Fruit fly (Drosophila melanogaster) whole organism, embryonic: ENCODE measurements around the gene Rpp30.

Source experiments
- Atf3 ChIP-seq: fragments of 200-800 bp; sonication (Bioruptor generic); optimal IDR thresholded peaks from 3 replicates; lab custom pipeline; 2016; ENCODE audit warnings: missing biosample characterization, missing genetic modification characterization
- C15 ChIP-seq: fragments of 200-800 bp; sonication (Bioruptor generic); IDR thresholded peaks from 3 replicates; pipeline ENCODE4 v1.3.6; 2022; ENCODE audit warnings: missing biosample characterization, missing genetic modification characterization
- CG11085 ChIP-seq: fragments of 200-800 bp; sonication (Bioruptor generic); IDR thresholded peaks from 2 replicates; pipeline ENCODE4 v1.3.6; 2022; ENCODE audit warnings: missing biosample characterization, missing genetic modification characterization
- CG12744 ChIP-seq: fragments of 200-800 bp; sonication (Bioruptor generic); optimal IDR thresholded peaks from 2 replicates; lab custom pipeline; 2016; ENCODE audit warnings: missing biosample characterization, missing genetic modification characterization
- CG15269 ChIP-seq: fragments of 200-800 bp; sonication (Bioruptor generic); optimal IDR thresholded peaks from 2 replicates; lab custom pipeline; 2018; ENCODE audit warnings: missing biosample characterization, mild to moderate bottlenecking, missing genetic modification characterization, moderate library complexity
- CG15696 ChIP-seq: fragments of 200-800 bp; sonication (Bioruptor generic); optimal IDR thresholded peaks from 2 replicates; lab custom pipeline; 2019; ENCODE audit warnings: missing biosample characterization, mild to moderate bottlenecking, missing genetic modification characterization, moderate library complexity
- CG17186 ChIP-seq: fragments of 200-800 bp; sonication (Bioruptor generic); optimal IDR thresholded peaks from 3 replicates; lab custom pipeline; 2017; ENCODE audit warnings: missing biosample characterization, missing genetic modification reagents, missing genetic modification characterization
- CG18599 ChIP-seq: fragments of 200-800 bp; sonication (Bioruptor generic); optimal IDR thresholded peaks from 3 replicates; lab custom pipeline; 2017; ENCODE audit warnings: missing biosample characterization, missing genetic modification characterization, mild to moderate bottlenecking, moderate library complexity, missing genetic modification reagents
- CG3065 ChIP-seq: fragments of 200-800 bp; sonication (Bioruptor generic); optimal IDR thresholded peaks from 2 replicates; lab custom pipeline; 2016; ENCODE audit warnings: missing biosample characterization, missing genetic modification characterization
- CG32772 ChIP-seq: fragments of 200-800 bp; sonication (Bioruptor generic); IDR thresholded peaks from 2 replicates; pipeline ENCODE4 v1.3.6; 2022; ENCODE audit warnings: missing biosample characterization, missing genetic modification characterization
- CG4328 ChIP-seq: fragments of 200-800 bp; sonication (Bioruptor generic); optimal IDR thresholded peaks from 3 replicates; lab custom pipeline; 2017; ENCODE audit warnings: missing biosample characterization, missing genetic modification reagents, missing genetic modification characterization
- CG4820 ChIP-seq: fragments of 200-800 bp; sonication (Bioruptor generic); optimal IDR thresholded peaks from 3 replicates; lab custom pipeline; 2016; ENCODE audit warnings: missing biosample characterization, missing genetic modification characterization
- CG8924 ChIP-seq: fragments of 200-800 bp; optimal IDR thresholded peaks from 3 replicates; lab custom pipeline; 2019; ENCODE audit warnings: missing biosample characterization, mild to moderate bottlenecking, missing genetic modification characterization, moderate library complexity
- CG9876 ChIP-seq: fragments of 200-800 bp; sonication (Bioruptor generic); optimal IDR thresholded peaks from 2 replicates; lab custom pipeline; 2016; ENCODE audit warnings: missing biosample characterization, missing genetic modification characterization
- Drgx ChIP-seq: fragments of 200-800 bp; sonication (Bioruptor generic); IDR thresholded peaks from 2 replicates; pipeline ENCODE4 v1.3.6; 2022; ENCODE audit warnings: missing biosample characterization, missing genetic modification characterization
- Fer2 ChIP-seq: fragments of 200-800 bp; sonication (Bioruptor generic); optimal IDR thresholded peaks from 2 replicates; lab custom pipeline; 2018; ENCODE audit warnings: missing biosample characterization, mild to moderate bottlenecking, missing genetic modification characterization, moderate library complexity
- Gug ChIP-seq: fragments of 200-800 bp; sonication (Bioruptor generic); IDR thresholded peaks from 4 replicates; pipeline ENCODE4 v1.3.6; 2022; ENCODE audit warnings: missing biosample characterization, missing genetic modification characterization
- H15 ChIP-seq: fragments of 200-800 bp; sonication (Bioruptor generic); IDR thresholded peaks from 3 replicates; pipeline ENCODE4 v1.3.6; 2022; ENCODE audit warnings: missing biosample characterization, missing genetic modification characterization
- Lim3 ChIP-seq: fragments of 200-800 bp; sonication (Bioruptor generic); IDR thresholded peaks from 2 replicates; pipeline ENCODE4 v1.3.6; 2022; ENCODE audit warnings: missing biosample characterization, missing genetic modification characterization
- NC2β ChIP-seq: fragments of 200-800 bp; sonication (Bioruptor generic); optimal IDR thresholded peaks from 2 replicates; lab custom pipeline; 2016; ENCODE audit warnings: missing biosample characterization, missing genetic modification characterization
- Nf-YC ChIP-seq: fragments of 200-800 bp; optimal IDR thresholded peaks from 3 replicates; lab custom pipeline; 2019; ENCODE audit warnings: missing biosample characterization, mild to moderate bottlenecking, missing genetic modification characterization, moderate library complexity
- Rx ChIP-seq: fragments of 200-800 bp; sonication (Bioruptor generic); IDR thresholded peaks from 2 replicates; pipeline ENCODE4 v1.3.6; 2022; ENCODE audit warnings: missing biosample characterization, missing genetic modification characterization
- Side ChIP-seq: fragments of 200-800 bp; sonication (Bioruptor generic); optimal IDR thresholded peaks from 2 replicates; lab custom pipeline; 2016; ENCODE audit warnings: missing biosample characterization, missing genetic modification characterization
- Sin3A ChIP-seq: fragments of >200 bp; optimal IDR thresholded peaks from 2 replicates; lab custom pipeline; 2018
- Tbp ChIP-seq: fragments of >200 bp; optimal IDR thresholded peaks from 2 replicates; lab custom pipeline; 2018; ENCODE audit warnings: missing biosample characterization, missing genetic modification characterization
- ac ChIP-seq: fragments of 200-800 bp; sonication (Bioruptor generic); optimal IDR thresholded peaks from 3 replicates; lab custom pipeline; 2017; ENCODE audit warnings: missing biosample characterization, mild to moderate bottlenecking, missing genetic modification characterization
- ato ChIP-seq: fragments of 200-800 bp; sonication (Bioruptor generic); IDR thresholded peaks from 2 replicates; pipeline ENCODE4 v1.3.6; 2022; ENCODE audit warnings: missing biosample characterization, missing genetic modification characterization; ENCODE audit not compliant: partially characterized antibody
- br ChIP-seq: fragments of >200 bp; optimal IDR thresholded peaks from 2 replicates; lab custom pipeline; 2017
- cad ChIP-seq: fragments of >200 bp; optimal IDR thresholded peaks from 2 replicates; lab custom pipeline; 2017; ENCODE audit warnings: missing biosample characterization, missing genetic modification characterization
- dimm ChIP-seq: fragments of 200-800 bp; sonication (Bioruptor generic); IDR thresholded peaks from 2 replicates; pipeline ENCODE4 v1.3.6; 2022; ENCODE audit warnings: missing biosample characterization, missing genetic modification characterization
- dm ChIP-seq: fragments of 200-800 bp; sonication (Bioruptor generic); optimal IDR thresholded peaks from 3 replicates; lab custom pipeline; 2016; ENCODE audit warnings: missing biosample characterization, missing genetic modification characterization
- emc ChIP-seq: fragments of 200-800 bp; sonication (Bioruptor generic); optimal IDR thresholded peaks from 2 replicates; lab custom pipeline; 2016; ENCODE audit warnings: missing biosample characterization, missing genetic modification characterization
- gro ChIP-seq: fragments of 200-800 bp; sonication (Bioruptor generic); optimal IDR thresholded peaks from 2 replicates; lab custom pipeline; 2016; ENCODE audit warnings: missing biosample characterization, missing genetic modification characterization
- insv ChIP-seq, 2 experiments: fragments of 200-800 bp; sonication (Bioruptor generic); optimal IDR thresholded peaks; 3 replicates each; lab custom pipeline; 2016 to 2018; ENCODE audit warnings: missing biosample characterization in 2 of 2, missing genetic modification characterization in 2 of 2
- lilli ChIP-seq: fragments of 200-800 bp; sonication (Bioruptor generic); optimal IDR thresholded peaks from 3 replicates; lab custom pipeline; 2016; ENCODE audit warnings: missing biosample characterization, missing genetic modification characterization
- lola ChIP-seq, 3 experiments: fragments of >200 bp in 2 of 3; fragments of 200-800 bp in 1 of 3; sonication (Bioruptor generic) in 1 of 3; optimal IDR thresholded peaks; 2 replicates each; lab custom pipeline; 2017 to 2019; ENCODE audit warnings: missing biosample characterization in 3 of 3, missing genetic modification characterization in 3 of 3, mild to moderate bottlenecking in 1 of 3, moderate library complexity in 1 of 3
- mirr ChIP-seq: fragments of 200-800 bp; sonication (Bioruptor generic); optimal IDR thresholded peaks from 3 replicates; lab custom pipeline; 2018; ENCODE audit warnings: missing biosample characterization, mild to moderate bottlenecking, missing genetic modification characterization
- nau ChIP-seq: fragments of 200-800 bp; sonication (Bioruptor generic); optimal IDR thresholded peaks from 3 replicates; lab custom pipeline; 2017; ENCODE audit warnings: missing biosample characterization, mild to moderate bottlenecking, missing genetic modification characterization, missing genetic modification reagents
- nerfin-1 ChIP-seq: fragments of 200-800 bp; sonication (Bioruptor generic); optimal IDR thresholded peaks from 3 replicates; lab custom pipeline; 2019; ENCODE audit warnings: missing biosample characterization, mild to moderate bottlenecking, missing genetic modification characterization, moderate library complexity
- nom ChIP-seq: fragments of 200-800 bp; sonication (Bioruptor generic); optimal IDR thresholded peaks from 2 replicates; lab custom pipeline; 2017; ENCODE audit warnings: missing biosample characterization, missing genetic modification characterization, mild to moderate bottlenecking, moderate library complexity, missing genetic modification reagents
- p53 ChIP-seq: fragments of 200-800 bp; sonication (Bioruptor generic); optimal IDR thresholded peaks from 2 replicates; lab custom pipeline; 2016; ENCODE audit warnings: missing biosample characterization, missing genetic modification characterization
- pzg ChIP-seq: fragments of 200-800 bp; sonication (Bioruptor generic); optimal IDR thresholded peaks from 3 replicates; lab custom pipeline; 2018; ENCODE audit warnings: missing biosample characterization, mild to moderate bottlenecking, missing genetic modification characterization, moderate library complexity
- ro ChIP-seq: fragments of 200-800 bp; sonication (Bioruptor generic); IDR thresholded peaks from 2 replicates; pipeline ENCODE4 v1.3.6; 2022; ENCODE audit warnings: missing biosample characterization, missing genetic modification characterization
- sima ChIP-seq: fragments of 200-800 bp; sonication (Bioruptor generic); optimal IDR thresholded peaks from 2 replicates; lab custom pipeline; 2016; ENCODE audit warnings: missing biosample characterization, missing genetic modification characterization
- slou ChIP-seq: fragments of 200-800 bp; sonication (Bioruptor generic); optimal IDR thresholded peaks from 3 replicates; lab custom pipeline; 2016; ENCODE audit warnings: missing biosample characterization, missing genetic modification characterization
- slp2 ChIP-seq: fragments of 200-800 bp; sonication (Bioruptor generic); optimal IDR thresholded peaks from 2 replicates; lab custom pipeline; 2016; ENCODE audit warnings: missing biosample characterization, missing genetic modification characterization
- sr ChIP-seq: fragments of 200-800 bp; sonication (Bioruptor generic); IDR thresholded peaks from 3 replicates; pipeline ENCODE4 v1.3.6; 2022; ENCODE audit warnings: missing biosample characterization, missing genetic modification characterization
- stwl ChIP-seq: fragments of 200-800 bp; sonication (Bioruptor generic); optimal IDR thresholded peaks from 3 replicates; lab custom pipeline; 2018; ENCODE audit warnings: missing biosample characterization, mild to moderate bottlenecking, missing genetic modification characterization, moderate library complexity
- sug ChIP-seq: fragments of 200-800 bp; optimal IDR thresholded peaks from 2 replicates; lab custom pipeline; 2019; ENCODE audit warnings: missing biosample characterization, mild to moderate bottlenecking, missing genetic modification characterization, moderate library complexity
- yki ChIP-seq: fragments of >200 bp; optimal IDR thresholded peaks from 3 replicates; lab custom pipeline; 2018
- z ChIP-seq: fragments of 200-800 bp; sonication (Bioruptor generic); IDR thresholded peaks from 3 replicates; pipeline ENCODE4 v1.3.6; 2022; ENCODE audit warnings: missing biosample characterization, missing genetic modification characterization

Rpp30 gene

DNA sequence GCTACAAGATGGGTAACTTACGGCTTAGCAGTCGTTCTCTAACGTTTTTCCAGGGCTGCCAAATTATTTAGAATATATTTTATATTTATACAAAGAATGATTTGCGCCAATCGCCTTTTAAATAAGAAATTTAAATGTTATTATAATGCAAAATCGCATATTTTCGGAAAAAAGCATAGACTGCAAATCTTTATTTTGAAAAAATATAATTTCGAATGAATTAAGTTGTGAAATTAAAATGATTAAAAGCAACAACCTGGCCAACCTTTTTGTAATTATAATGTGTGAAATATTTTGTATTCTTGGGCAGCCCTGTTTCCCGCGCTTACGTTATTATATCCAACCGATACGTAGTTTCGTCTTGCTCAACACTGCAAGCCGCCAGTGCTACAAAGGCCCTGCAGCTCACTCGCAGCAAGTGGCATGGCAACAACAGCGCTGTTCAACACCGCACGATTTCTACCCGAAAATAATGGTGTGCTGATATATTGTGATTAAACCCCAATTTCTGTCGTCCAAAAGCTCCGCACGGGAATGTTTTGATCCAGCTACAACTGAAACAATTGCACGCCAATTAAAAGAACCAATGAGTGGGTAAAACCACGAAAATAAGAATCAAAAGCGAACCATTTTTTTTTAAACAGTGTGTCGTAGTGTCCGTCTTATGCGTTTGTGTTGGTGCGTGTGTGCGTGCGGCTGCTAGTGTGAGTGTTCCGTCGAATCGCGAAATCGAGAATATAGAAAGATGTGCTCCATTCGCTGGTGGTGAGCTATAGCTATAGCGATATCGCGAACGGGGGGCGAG, 45.5 kb upstream of the Rpp30 start, which contains the start of gene Pi3K21B (continued):
- peak; percentile 93 for TF ChIP-seq stwl (tag; lab: Kevin White, UChicago)
- peak; percentile 59 for TF ChIP-seq nom (GFP tag; lab: Kevin White, UChicago)
- TF ChIP-seq sr (GFP tag; lab: Robert Waterston, UW), result peak; percentile 52; the same call in 1 of the 3 replicates
- no peak for TF ChIP-seq cad
- TF ChIP-seq Sin3A (lab: Kevin White, UChicago), result peak; percentile 77
- TF ChIP-seq sug (tag; lab: Kevin White, UChicago), result peak; percentile 92
- TF ChIP-seq p53 (GFP tag; lab: Kevin White, UChicago), result peak; percentile 36
- peak; percentile 93 for TF ChIP-seq CG9876 (GFP tag; lab: Kevin White, UChicago)
- peak; percentile 73 for TF ChIP-seq emc
- peak; percentile 90 for TF ChIP-seq CG8924
- peak; percentile 88 for TF ChIP-seq slou (GFP tag; lab: Kevin White, UChicago)
- peak; percentile 95 for TF ChIP-seq lilli
- TF ChIP-seq CG4820 (GFP tag; lab: Kevin White, UChicago), result peak; percentile 88
- peak; percentile 85 for TF ChIP-seq CG12744 (GFP tag; lab: Kevin White, UChicago)
- TF ChIP-seq dimm (GFP tag; lab: Robert Waterston, UW), result peak; percentile 64
- peak in 1 of 2 experiments; percentile 74 for TF ChIP-seq insv (GFP tag; optimal IDR thresholded peaks at IDR 0.05; lab: Kevin White, UChicago)
- TF ChIP-seq nau (GFP tag; lab: Kevin White, UChicago), result peak; percentile 54
- no peak for TF ChIP-seq z (GFP tag; lab: Robert Waterston, UW)
- TF ChIP-seq dm (GFP tag; lab: Kevin White, UChicago), result peak; percentile 91
- TF ChIP-seq C15, result peak; percentile 46; the same call in 1 of the 3 replicates
- TF ChIP-seq H15 (GFP tag; lab: Robert Waterston, UW), result peak; percentile 69
- peak; percentile 36 for TF ChIP-seq sima (GFP tag; lab: Kevin White, UChicago)
- TF ChIP-seq ro, result peak; percentile 43; the same call in 1 of the 2 replicates
- no peak for TF ChIP-seq Lim3 (GFP tag; lab: Robert Waterston, UW)
- TF ChIP-seq CG17186, result peak; percentile 87
- peak; percentile 92 for TF ChIP-seq CG18599 (GFP tag; lab: Kevin White, UChicago)
- peak; percentile 88 for TF ChIP-seq Side
- TF ChIP-seq yki (lab: Kevin White, UChicago), result no peak
- no peak for TF ChIP-seq br
- peak; percentile 82 for TF ChIP-seq Gug (GFP tag; lab: Robert Waterston, UW)
- peak; percentile 78 for TF ChIP-seq pzg (GFP tag; lab: Kevin White, UChicago)
- peak; percentile 91 for TF ChIP-seq gro
- peak; percentile 82 for TF ChIP-seq nerfin-1 (tag; lab: Kevin White, UChicago)
- TF ChIP-seq Atf3, result peak; percentile 86
- peak; percentile 93 for TF ChIP-seq CG15696 (tag; lab: Kevin White, UChicago)
- TF ChIP-seq ac (GFP tag; lab: Kevin White, UChicago), result peak; percentile 14
- TF ChIP-seq ato (GFP tag; lab: Robert Waterston, UW), result no peak
- peak; percentile 54; the same call in 1 of the 2 replicates for TF ChIP-seq CG11085
- peak; percentile 86 for TF ChIP-seq Nf-YC (tag; lab: Kevin White, UChicago)
- TF ChIP-seq CG32772, result peak; percentile 82
- TF ChIP-seq Fer2 (tag; lab: Kevin White, UChicago), result peak; percentile 88
- peak; percentile 83 for TF ChIP-seq NC2β
- peak; percentile 56 for TF ChIP-seq Drgx (GFP tag; lab: Robert Waterston, UW)
- peak; percentile 89 for TF ChIP-seq CG4328
- TF ChIP-seq lola (GFP tag; optimal IDR thresholded peaks at IDR 0.05; lab: Kevin White, UChicago), result peak in 1 of 3 experiments; percentile 90
- TF ChIP-seq slp2 (GFP tag; lab: Kevin White, UChicago), result peak; percentile 78
- no peak for TF ChIP-seq Tbp (GFP tag; lab: Kevin White, UChicago)
- TF ChIP-seq mirr (GFP tag; lab: Kevin White, UChicago), result peak; percentile 73
- TF ChIP-seq CG3065, result peak; percentile 70
- peak; percentile 84 for TF ChIP-seq Rx (GFP tag; lab: Robert Waterston, UW)
- TF ChIP-seq CG15269 (tag; lab: Kevin White, UChicago), result peak; percentile 93
